Worm (Caenorhabditis elegans): ENCODE measurements around the gene hum-5.

hum-5 gene

DNA sequence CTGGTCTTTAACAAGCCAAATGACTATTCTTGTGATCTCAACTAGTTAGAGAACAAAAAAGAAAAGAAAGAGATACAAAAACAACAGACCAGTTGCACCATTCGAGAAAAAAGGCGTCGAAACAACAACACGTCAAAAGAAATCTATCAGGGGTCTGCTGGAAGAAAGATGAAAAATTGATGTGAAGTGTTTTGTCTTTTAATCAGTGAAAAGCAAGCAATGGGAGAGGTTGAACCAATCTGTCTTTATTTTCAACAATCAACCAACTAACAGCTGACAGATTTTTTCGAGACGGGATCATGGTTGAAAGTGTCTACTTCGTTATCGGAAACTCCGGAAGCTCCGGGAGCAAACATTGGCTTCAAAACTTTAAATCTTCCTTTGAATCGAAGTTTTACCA, 42.2 kb downstream of the hum-5 start:
- no peak for TF ChIP-seq klf-2 (GFP tag; conservative IDR thresholded peaks at IDR 0.05)
- no peak for TF ChIP-seq ztf-29 (GFP tag; IDR thresholded peaks at IDR 0.05)
- TF ChIP-seq flt-1 (GFP tag; IDR thresholded peaks at IDR 0.05): no peak
- TF ChIP-seq ztf-23 (GFP tag; IDR thresholded peaks at IDR 0.05): no peak
- TF ChIP-seq T22C8.4 (GFP tag; IDR thresholded peaks at IDR 0.05): no peak
- TF ChIP-seq cog-1 (tag; optimal IDR thresholded peaks at IDR 0.05): no peak
- TF ChIP-seq ref-1 (GFP tag; conservative IDR thresholded peaks at IDR 0.05): no peak
- no peak for TF ChIP-seq tab-1 (GFP tag; IDR thresholded peaks at IDR 0.05)
- no peak for TF ChIP-seq med-1 (GFP tag; optimal IDR thresholded peaks at IDR 0.05; ENCODE audit: insufficient read depth)

DNA sequence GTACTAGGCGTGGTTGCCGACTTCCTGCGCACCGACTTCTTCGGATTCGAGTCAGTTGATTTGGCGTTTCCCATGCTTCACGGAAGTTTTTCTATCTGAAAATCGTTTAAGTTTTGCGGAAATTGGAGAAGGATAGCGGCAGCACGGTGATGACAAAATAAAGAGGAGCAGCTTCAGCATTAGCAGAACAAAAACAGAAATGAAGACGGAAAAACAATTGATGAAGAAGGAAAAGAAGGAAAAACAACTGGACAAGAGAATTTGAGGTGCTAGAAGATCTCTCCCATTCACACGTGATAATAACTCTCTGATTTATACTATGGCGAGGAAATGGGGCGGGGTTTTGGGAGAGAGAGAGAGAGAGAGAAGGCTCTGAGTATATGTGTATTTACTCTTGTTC, 44.6 kb downstream of the hum-5 start, which contains the start of gene glb-11:
Gene glb-11 (minus strand): TSS at position 101 of the 400 bp plus-strand sequence.
- no peak for TF ChIP-seq cog-1 (tag; optimal IDR thresholded peaks at IDR 0.05)
- TF ChIP-seq med-1 (GFP tag; optimal IDR thresholded peaks at IDR 0.05; ENCODE audit: insufficient read depth): no peak
- TF ChIP-seq klf-2 (GFP tag; conservative IDR thresholded peaks at IDR 0.05): no peak
- no peak for TF ChIP-seq tab-1 (GFP tag; IDR thresholded peaks at IDR 0.05)
- TF ChIP-seq ztf-23 (GFP tag; IDR thresholded peaks at IDR 0.05): no peak
- TF ChIP-seq T22C8.4 (GFP tag; IDR thresholded peaks at IDR 0.05): no peak
- no peak for TF ChIP-seq ref-1 (GFP tag; conservative IDR thresholded peaks at IDR 0.05)
- TF ChIP-seq flt-1 (GFP tag; IDR thresholded peaks at IDR 0.05): no peak
- TF ChIP-seq ztf-29 (GFP tag; IDR thresholded peaks at IDR 0.05): no peak

ce11 chrIII:3991362-3991761, 45.3 kb downstream of the hum-5 start:
- TF ChIP-seq T22C8.4 (GFP tag; IDR thresholded peaks at IDR 0.05): no peak
- TF ChIP-seq ref-1 (GFP tag; conservative IDR thresholded peaks at IDR 0.05): no peak
- TF ChIP-seq klf-2 (GFP tag; conservative IDR thresholded peaks at IDR 0.05): no peak
- no peak for TF ChIP-seq med-1 (GFP tag; optimal IDR thresholded peaks at IDR 0.05; ENCODE audit: insufficient read depth)

- TF ChIP-seq tab-1 (GFP tag; IDR thresholded peaks at IDR 0.05) (no peak), cog-1 (tag; optimal IDR thresholded peaks at IDR 0.05) (no peak), T22C8.4 (GFP tag; IDR thresholded peaks at IDR 0.05) (no peak), klf-2 (GFP tag; conservative IDR thresholded peaks at IDR 0.05) (no peak), flt-1 (GFP tag; IDR thresholded peaks at IDR 0.05) (no peak), med-1 (GFP tag; optimal IDR thresholded peaks at IDR 0.05; ENCODE audit: insufficient read depth) (no peak), ref-1 (GFP tag; conservative IDR thresholded peaks at IDR 0.05) (no peak), ztf-29 (GFP tag; IDR thresholded peaks at IDR 0.05) (no peak), ztf-23 (GFP tag; IDR thresholded peaks at IDR 0.05) (no peak)
These were observed 48.9 kb downstream of the hum-5 start, which contains the start of gene C36E8.6 for ce11 chrIII:3987759-3988158. Gene C36E8.6 (plus strand): TSS chrIII:3988059.

DNA sequence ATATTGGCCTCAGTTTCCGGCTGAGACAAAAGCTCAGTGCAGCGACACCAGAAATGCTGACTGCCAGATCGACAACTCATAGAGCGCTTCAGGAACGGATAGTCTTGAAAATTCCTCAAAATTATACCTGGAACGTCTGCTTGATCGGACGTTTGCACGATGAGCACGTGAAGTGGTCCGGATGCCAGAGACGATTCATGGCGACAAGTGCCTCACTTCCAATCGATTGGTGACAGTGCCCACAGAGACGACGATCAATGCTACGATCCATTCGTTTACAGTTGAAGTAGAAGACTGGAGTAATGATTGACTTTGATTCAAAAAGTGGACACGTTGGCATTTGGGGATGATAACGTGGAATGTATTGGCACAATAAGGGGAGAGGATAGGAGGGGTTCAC, 50.3 kb downstream of the hum-5 start, which contains the start of gene Y1A5A.1:
Gene Y1A5A.1 (minus strand): TSS at position 294 of the 400 bp plus-strand sequence.
- TF ChIP-seq flt-1 (GFP tag; IDR thresholded peaks at IDR 0.05) (no peak), ztf-29 (GFP tag; IDR thresholded peaks at IDR 0.05) (no peak), cog-1 (tag; optimal IDR thresholded peaks at IDR 0.05) (no peak), klf-2 (GFP tag; conservative IDR thresholded peaks at IDR 0.05) (no peak), ref-1 (GFP tag; conservative IDR thresholded peaks at IDR 0.05) (no peak), med-1 (GFP tag; optimal IDR thresholded peaks at IDR 0.05; ENCODE audit: insufficient read depth) (no peak), ztf-23 (GFP tag; IDR thresholded peaks at IDR 0.05) (no peak), tab-1 (GFP tag; IDR thresholded peaks at IDR 0.05) (no peak), T22C8.4 (GFP tag; IDR thresholded peaks at IDR 0.05) (no peak)

- no peak for TF ChIP-seq med-1 (GFP tag; optimal IDR thresholded peaks at IDR 0.05; ENCODE audit: insufficient read depth)
- TF ChIP-seq klf-2 (GFP tag; conservative IDR thresholded peaks at IDR 0.05): no peak
- TF ChIP-seq ztf-29 (GFP tag; IDR thresholded peaks at IDR 0.05): no peak
- no peak for TF ChIP-seq T22C8.4 (GFP tag; IDR thresholded peaks at IDR 0.05)
- TF ChIP-seq flt-1 (GFP tag; IDR thresholded peaks at IDR 0.05): no peak
- TF ChIP-seq cog-1 (tag; optimal IDR thresholded peaks at IDR 0.05): no peak
- no peak for TF ChIP-seq tab-1 (GFP tag; IDR thresholded peaks at IDR 0.05)
- TF ChIP-seq ref-1 (GFP tag; conservative IDR thresholded peaks at IDR 0.05): no peak
- TF ChIP-seq ztf-23 (GFP tag; IDR thresholded peaks at IDR 0.05): no peak
These were observed 52.6 kb downstream of the hum-5 start for ce11 chrIII:3984049-3984484.

DNA sequence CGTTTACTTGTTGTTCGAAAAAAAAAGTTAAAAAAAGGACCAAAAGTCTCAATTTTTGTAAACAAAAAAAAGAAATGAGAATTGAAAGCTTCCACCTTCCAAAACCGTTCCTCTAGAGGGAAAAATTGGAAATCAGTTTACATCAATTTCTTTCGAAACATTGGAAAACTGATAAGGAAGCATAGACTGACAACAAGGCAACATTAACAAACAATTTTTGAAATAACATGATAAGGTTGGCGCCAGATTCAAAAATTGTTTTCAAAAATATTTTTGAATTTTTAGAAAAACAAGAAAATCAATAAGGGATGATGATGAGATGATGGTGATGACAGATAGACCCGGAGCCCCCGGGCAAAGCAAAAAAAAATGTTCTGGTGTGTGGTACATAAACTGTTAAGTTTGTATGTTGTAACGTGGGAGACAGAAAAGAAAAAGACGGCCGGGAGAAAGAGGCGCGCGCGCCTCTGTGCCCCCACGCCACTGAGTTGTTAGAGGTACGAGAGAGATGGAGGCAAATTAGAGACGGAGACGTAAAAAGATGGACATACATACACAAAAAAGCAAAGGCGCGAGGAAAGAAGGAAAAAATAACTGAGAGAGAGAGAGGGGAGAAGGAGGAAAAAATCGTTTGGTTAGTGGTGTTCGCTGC, 56.5 kb downstream of the hum-5 start:
- TF ChIP-seq ztf-29 (GFP tag; IDR thresholded peaks at IDR 0.05) (no peak), klf-2 (GFP tag; conservative IDR thresholded peaks at IDR 0.05) (no peak), T22C8.4 (GFP tag; IDR thresholded peaks at IDR 0.05) (no peak), ref-1 (GFP tag; conservative IDR thresholded peaks at IDR 0.05) (no peak), ztf-23 (GFP tag; IDR thresholded peaks at IDR 0.05) (no peak), tab-1 (GFP tag; IDR thresholded peaks at IDR 0.05) (no peak)

Data from whole organism, midembryonic.